3 fruit fly cellular contexts compared by ENCODE assay signal in genomic region chr3R:23668583-23668982, dm6.
A peak's percentile ranks its signal among the peaks of the same experiment; 100 is the strongest.
TF ChIP-seq lines count a peak whose summit lies in the region.

No protein-coding gene starts in this region.

- TF ChIP-seq CTCF in whole organism, embryonic (GFP tag; optimal IDR thresholded peaks at IDR 0.05; lab: Kevin White, UChicago) = peak; percentile 12

TF ChIP-seq in whole organism, embryonic, 481 proteins besides CTCF, POLR2A, EP300 and RAD21:
- TF ChIP-seq grn (GFP tag; optimal IDR thresholded peaks at IDR 0.05; lab: Kevin White, UChicago) (peak; percentile 93), CG13894 (tag; optimal IDR thresholded peaks at IDR 0.05; lab: Kevin White, UChicago) (peak; percentile 39), emc (GFP tag; optimal IDR thresholded peaks at IDR 0.05; lab: Kevin White, UChicago) (no peak), stwl (tag; optimal IDR thresholded peaks at IDR 0.05; lab: Kevin White, UChicago) (no peak), sug (tag; optimal IDR thresholded peaks at IDR 0.05; lab: Kevin White, UChicago) (peak; percentile 18), mirr (GFP tag; optimal IDR thresholded peaks at IDR 0.05; lab: Kevin White, UChicago) (peak; percentile 52), CG2202 (tag; optimal IDR thresholded peaks at IDR 0.05; lab: Kevin White, UChicago) (no peak), org-1 (GFP tag; optimal IDR thresholded peaks at IDR 0.05; lab: Kevin White, UChicago) (no peak), odd (GFP tag; optimal IDR thresholded peaks at IDR 0.05; lab: Kevin White, UChicago) (no peak), kah (GFP tag; optimal IDR thresholded peaks at IDR 0.05; lab: Kevin White, UChicago) (no peak), Med (GFP tag; lab: Kevin White, UChicago) (peak; percentile 13), CG7963 (GFP tag; IDR thresholded peaks at IDR 0.05; lab: Robert Waterston, UW; ENCODE audit: partially characterized antibody) (no peak), Trl (optimal IDR thresholded peaks at IDR 0.05; lab: Kevin White, UChicago) (peak; percentile 3 to 28), Trl (GFP tag; optimal IDR thresholded peaks at IDR 0.05; lab: Kevin White, UChicago) (no peak), gro (GFP tag; optimal IDR thresholded peaks at IDR 0.05; lab: Kevin White, UChicago) (no peak)

TF ChIP-seq in whole organism, prepupa, 60 proteins besides CTCF, POLR2A, EP300 and RAD21:
- TF ChIP-seq Gug (GFP tag; IDR thresholded peaks at IDR 0.05; lab: Robert Waterston, UW) (no peak), pdm3 (GFP tag; optimal IDR thresholded peaks at IDR 0.05; lab: Kevin White, UChicago) (no peak), CG6854 (GFP tag; optimal IDR thresholded peaks at IDR 0.05; lab: Kevin White, UChicago) (no peak), vri (GFP tag; optimal IDR thresholded peaks at IDR 0.05; lab: Kevin White, UChicago) (peak; percentile 13), CG6792 (GFP tag; optimal IDR thresholded peaks at IDR 0.05; lab: Kevin White, UChicago) (no peak), svp (GFP tag; lab: Kevin White, UChicago) (peak; percentile 32), salr (GFP tag; optimal IDR thresholded peaks at IDR 0.05; lab: Kevin White, UChicago) (no peak)

TF ChIP-seq in whole organism, wandering third instar larva, 38 proteins besides CTCF, POLR2A, EP300 and RAD21:
- TF ChIP-seq fru (GFP tag; optimal IDR thresholded peaks at IDR 0.05; lab: Kevin White, UChicago) (no peak), Dif (GFP tag; optimal IDR thresholded peaks at IDR 0.05; lab: Kevin White, UChicago; ENCODE audit: partially characterized antibody) (no peak), Abd-B (GFP tag; optimal IDR thresholded peaks at IDR 0.05; lab: Kevin White, UChicago) (no peak), Rel (GFP tag; optimal IDR thresholded peaks at IDR 0.05; lab: Kevin White, UChicago) (no peak), Rel (tag; optimal IDR thresholded peaks at IDR 0.05; lab: Kevin White, UChicago) (peak; percentile 33)
